Worm (Caenorhabditis elegans) whole organism, L3 larva: ENCODE measurements around the gene mrp-7.

ENCODE experiments used
- R02D3.7 ChIP-seq: fragments of 150-350 bp; optimal IDR thresholded peaks from 2 replicates; lab custom pipeline; 2014; ENCODE audit warnings: missing biosample characterization, missing genetic modification characterization
- ceh-28 ChIP-seq: fragments of 150-350 bp; optimal IDR thresholded peaks from 2 replicates; lab custom pipeline; 2014; ENCODE audit warnings: missing biosample characterization, missing genetic modification reagents, missing genetic modification characterization
- eor-1 ChIP-seq, 2 experiments: fragments of 150-350 bp; optimal IDR thresholded peaks; 2 replicates each; lab custom pipeline; 2014 to 2018; ENCODE audit warnings: missing biosample characterization in 2 of 2, missing genetic modification characterization in 2 of 2
- fkh-10 ChIP-seq: sonication (generic microtip); optimal IDR thresholded peaks from 2 replicates; lab custom pipeline; 2017; ENCODE audit warnings: missing biosample characterization, missing genetic modification reagents, missing genetic modification characterization
- lin-39 ChIP-seq: fragments of 150-350 bp; optimal IDR thresholded peaks from 2 replicates; lab custom pipeline; 2018; ENCODE audit warnings: missing biosample characterization, missing genetic modification reagents, missing genetic modification characterization
- mml-1 ChIP-seq: fragments of 150-350 bp; sonication (generic microtip); optimal IDR thresholded peaks from 3 replicates; lab custom pipeline; 2014; ENCODE audit warnings: missing biosample characterization, missing genetic modification characterization
- nfya-1 ChIP-seq: sonication (generic microtip); optimal IDR thresholded peaks from 2 replicates; lab custom pipeline; 2017; ENCODE audit warnings: missing genetic modification characterization, mild to moderate bottlenecking, missing compliant biosample characterization, antibody characterized with exemption, moderate library complexity; ENCODE audit not compliant: insufficient read depth
- nhr-12 ChIP-seq: fragments of 150-350 bp; optimal IDR thresholded peaks from 2 replicates; lab custom pipeline; 2014; ENCODE audit warnings: missing biosample characterization, missing genetic modification characterization
- nhr-77 ChIP-seq: fragments of 150-350 bp; optimal IDR thresholded peaks from 2 replicates; lab custom pipeline; 2014; ENCODE audit warnings: missing biosample characterization, missing genetic modification characterization
- pqm-1 ChIP-seq: fragments of 150-350 bp; optimal IDR thresholded peaks from 2 replicates; lab custom pipeline; 2017; ENCODE audit warnings: missing biosample characterization, missing genetic modification characterization, inconsistent platforms
- sea-2 ChIP-seq: fragments of 150-350 bp; sonication (generic microtip); optimal IDR thresholded peaks from 4 replicates; lab custom pipeline; 2014; ENCODE audit warnings: missing biosample characterization, missing genetic modification reagents, missing genetic modification characterization
- skn-1 ChIP-seq: fragments of 150-350 bp; optimal IDR thresholded peaks from 2 replicates; lab custom pipeline; 2014; ENCODE audit warnings: missing biosample characterization, missing genetic modification characterization
- unc-62 ChIP-seq: fragments of 150-350 bp; sonication (generic microtip); optimal IDR thresholded peaks from 4 replicates; lab custom pipeline; 2014; ENCODE audit warnings: missing biosample characterization, missing genetic modification reagents, missing genetic modification characterization
- zag-1 ChIP-seq: fragments of 150-350 bp; optimal IDR thresholded peaks from 2 replicates; lab custom pipeline; 2014; ENCODE audit warnings: missing biosample characterization, missing genetic modification characterization

DNA sequence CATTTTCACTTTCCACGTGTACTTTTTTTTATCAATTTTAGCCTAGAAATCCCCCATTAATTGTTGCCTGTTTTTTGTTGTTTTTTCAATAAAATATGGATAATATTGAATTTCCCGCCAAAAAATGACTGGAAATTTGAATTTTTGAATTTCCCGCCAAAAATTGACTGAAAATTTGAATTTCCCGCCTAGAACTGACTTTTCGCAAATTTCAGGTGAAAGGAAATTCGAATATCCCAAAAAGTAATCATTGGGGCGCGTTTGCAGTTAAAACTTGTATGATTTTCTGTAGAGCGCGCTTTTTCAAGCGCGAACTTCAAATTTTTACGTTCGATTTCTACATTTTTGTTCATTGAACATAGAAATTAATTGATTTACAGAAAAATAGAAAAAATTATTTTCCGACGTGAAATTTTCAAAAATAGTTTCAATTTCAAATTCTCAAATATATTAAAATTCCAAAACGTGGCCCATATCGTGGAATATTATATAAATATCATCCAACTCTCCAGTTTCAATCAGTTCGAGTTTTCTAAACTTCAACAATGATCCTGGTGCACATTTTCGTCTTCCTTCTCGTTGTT, 29.0 kb upstream of the mrp-7 start, which contains the start of gene Y43F8C.9:
- TF ChIP-seq mml-1 (no peak), pqm-1 (tag; lab: Kevin White, UChicago) (no peak), nhr-12 (tag; lab: Kevin White, UChicago) (no peak), zag-1 (tag; lab: Kevin White, UChicago) (no peak), nfya-1 (tag; lab: Kevin White, UChicago) (no peak), skn-1 (tag; lab: Kevin White, UChicago) (no peak), nhr-77 (tag; lab: Kevin White, UChicago) (no peak), unc-62 (GFP tag; lab: Kevin White, UChicago) (no peak), lin-39 (tag; lab: Kevin White, UChicago) (no peak), ceh-28 (no peak), R02D3.7 (tag; lab: Kevin White, UChicago) (no peak), eor-1 (tag; optimal IDR thresholded peaks at IDR 0.05; lab: Kevin White, UChicago) (no peak), fkh-10 (GFP tag; lab: Kevin White, UChicago) (no peak), sea-2 (GFP tag; lab: Kevin White, UChicago) (no peak)
